Worm (Caenorhabditis elegans) whole organism, L2 larva: ENCODE data around the gene flp-2.
A peak's percentile ranks its signal among the peaks of the same experiment; 100 is the strongest.

Source experiments
- C34F6.9 ChIP-seq: fragments of 150-350 bp; optimal IDR thresholded peaks from 2 replicates; lab custom pipeline; 2014; ENCODE audit warnings: missing biosample characterization, missing genetic modification characterization
- R02D3.7 ChIP-seq: fragments of 150-350 bp; optimal IDR thresholded peaks from 2 replicates; lab custom pipeline; 2014; ENCODE audit warnings: missing biosample characterization, missing genetic modification characterization
- ZK546.5 ChIP-seq: sonication (generic microtip); optimal IDR thresholded peaks from 2 replicates; lab custom pipeline; 2017; ENCODE audit warnings: missing biosample characterization, missing genetic modification characterization
- alr-1 ChIP-seq: fragments of 150-350 bp; optimal IDR thresholded peaks from 2 replicates; lab custom pipeline; 2014; ENCODE audit warnings: missing biosample characterization, missing genetic modification characterization
- aly-2 ChIP-seq: fragments of 150-350 bp; optimal IDR thresholded peaks from 2 replicates; lab custom pipeline; 2014; ENCODE audit warnings: missing biosample characterization, missing genetic modification characterization
- blmp-1 ChIP-seq: sonication (generic microtip); optimal IDR thresholded peaks from 2 replicates; lab custom pipeline; 2017; ENCODE audit warnings: missing genetic modification characterization, mild to moderate bottlenecking, missing compliant biosample characterization, antibody characterized with exemption, moderate library complexity; ENCODE audit not compliant: insufficient read depth
- ceh-16 ChIP-seq: fragments of 150-350 bp; optimal IDR thresholded peaks from 2 replicates; lab custom pipeline; 2014; ENCODE audit warnings: missing biosample characterization, missing genetic modification characterization
- crh-2 ChIP-seq: sonication (generic microtip); optimal IDR thresholded peaks from 2 replicates; lab custom pipeline; 2017; ENCODE audit warnings: missing biosample characterization, missing genetic modification characterization
- dmd-4 ChIP-seq: sonication (generic microtip); optimal IDR thresholded peaks from 2 replicates; lab custom pipeline; 2017; ENCODE audit warnings: missing biosample characterization, missing genetic modification characterization
- egl-27 ChIP-seq: sonication (generic microtip); optimal IDR thresholded peaks from 3 replicates; lab custom pipeline; 2017; ENCODE audit warnings: missing biosample characterization, missing genetic modification reagents, missing genetic modification characterization
- elt-1 ChIP-seq: fragments of 150-350 bp; optimal IDR thresholded peaks from 2 replicates; lab custom pipeline; 2014; ENCODE audit warnings: missing biosample characterization, missing genetic modification characterization
- elt-3 ChIP-seq: sonication (generic microtip); optimal IDR thresholded peaks from 2 replicates; lab custom pipeline; 2017; ENCODE audit warnings: missing biosample characterization, missing genetic modification characterization
- fos-1 ChIP-seq: fragments of 150-350 bp; optimal IDR thresholded peaks from 2 replicates; lab custom pipeline; 2014; ENCODE audit warnings: missing biosample characterization, missing genetic modification characterization
- gmeb-1 ChIP-seq: fragments of 150-350 bp; optimal IDR thresholded peaks from 2 replicates; lab custom pipeline; 2014; ENCODE audit warnings: missing biosample characterization, missing genetic modification characterization
- lin-11 ChIP-seq: fragments of 150-350 bp; sonication (generic microtip); optimal IDR thresholded peaks from 2 replicates; lab custom pipeline; 2014; ENCODE audit warnings: missing biosample characterization, missing genetic modification characterization, inconsistent platforms, mixed read lengths
- lsy-2 ChIP-seq, 2 experiments: fragments of 150-350 bp in 1 of 2; sonication (generic microtip) in 1 of 2; optimal IDR thresholded peaks; 2 replicates each; lab custom pipeline; 2014 to 2017; ENCODE audit warnings: missing biosample characterization in 2 of 2, missing genetic modification characterization in 2 of 2
- mab-5 ChIP-seq: fragments of 150-350 bp; optimal IDR thresholded peaks from 2 replicates; lab custom pipeline; 2014; ENCODE audit warnings: missing biosample characterization, missing genetic modification characterization
- mbf-1 ChIP-seq: sonication (generic microtip); optimal IDR thresholded peaks from 2 replicates; lab custom pipeline; 2017; ENCODE audit warnings: missing biosample characterization, missing genetic modification characterization
- mdl-1 ChIP-seq, 2 experiments: fragments of 150-350 bp in 1 of 2; sonication (generic microtip) in 1 of 2; optimal IDR thresholded peaks; 2 replicates each; lab custom pipeline; 2017; ENCODE audit warnings: missing biosample characterization in 2 of 2, missing genetic modification characterization in 2 of 2
- nhr-12 ChIP-seq: fragments of 150-350 bp; optimal IDR thresholded peaks from 2 replicates; lab custom pipeline; 2014; ENCODE audit warnings: missing biosample characterization, missing genetic modification characterization
- nhr-129 ChIP-seq: fragments of 150-350 bp; optimal IDR thresholded peaks from 2 replicates; lab custom pipeline; 2014; ENCODE audit warnings: missing biosample characterization, missing genetic modification characterization
- nhr-23 ChIP-seq: fragments of 150-350 bp; optimal IDR thresholded peaks from 2 replicates; lab custom pipeline; 2014; ENCODE audit warnings: missing biosample characterization, missing genetic modification reagents, missing genetic modification characterization
- nhr-25 ChIP-seq: fragments of 150-350 bp; sonication (generic microtip); optimal IDR thresholded peaks from 3 replicates; lab custom pipeline; 2014; ENCODE audit warnings: missing biosample characterization, missing genetic modification characterization
- nhr-6 ChIP-seq: fragments of 150-350 bp; optimal IDR thresholded peaks from 2 replicates; lab custom pipeline; 2014; ENCODE audit warnings: missing biosample characterization, missing genetic modification characterization
- sem-4 ChIP-seq: fragments of 150-350 bp; optimal IDR thresholded peaks from 2 replicates; lab custom pipeline; 2014; ENCODE audit warnings: missing biosample characterization, missing genetic modification reagents, missing genetic modification characterization
- sma-3 ChIP-seq: sonication (generic microtip); optimal IDR thresholded peaks from 2 replicates; lab custom pipeline; 2016; ENCODE audit warnings: missing genetic modification reagents, missing genetic modification characterization, missing compliant biosample characterization
- sma-9 ChIP-seq, 2 experiments: fragments of 150-350 bp in 1 of 2; sonication (generic microtip) in 1 of 2; optimal IDR thresholded peaks; 2 replicates each; lab custom pipeline; 2014 to 2016; ENCODE audit warnings: missing genetic modification characterization in 2 of 2, mild to moderate bottlenecking in 1 of 2, missing biosample characterization in 1 of 2, missing compliant biosample characterization in 1 of 2, missing genetic modification reagents in 1 of 2, moderate library complexity in 1 of 2
- unc-39 ChIP-seq: fragments of 150-350 bp; optimal IDR thresholded peaks from 2 replicates; lab custom pipeline; 2014; ENCODE audit warnings: missing biosample characterization, missing genetic modification characterization
- unc-62 ChIP-seq: fragments of 150-350 bp; optimal IDR thresholded peaks from 2 replicates; lab custom pipeline; 2014; ENCODE audit warnings: missing biosample characterization, missing genetic modification reagents, missing genetic modification characterization
- zag-1 ChIP-seq: fragments of 150-350 bp; optimal IDR thresholded peaks from 2 replicates; lab custom pipeline; 2014; ENCODE audit warnings: missing biosample characterization, missing genetic modification characterization
- ztf-1 ChIP-seq: fragments of 200-800 bp; sonication (Bioruptor generic); conservative IDR thresholded peaks from 2 replicates; pipeline ENCODE4 v1.3.6; 2022; ENCODE audit warnings: missing genetic modification characterization, missing compliant biosample characterization
- ztf-11 ChIP-seq: sonication (generic microtip); optimal IDR thresholded peaks from 2 replicates; lab custom pipeline; 2017; ENCODE audit warnings: missing biosample characterization, missing genetic modification characterization

Gene flp-2

DNA sequence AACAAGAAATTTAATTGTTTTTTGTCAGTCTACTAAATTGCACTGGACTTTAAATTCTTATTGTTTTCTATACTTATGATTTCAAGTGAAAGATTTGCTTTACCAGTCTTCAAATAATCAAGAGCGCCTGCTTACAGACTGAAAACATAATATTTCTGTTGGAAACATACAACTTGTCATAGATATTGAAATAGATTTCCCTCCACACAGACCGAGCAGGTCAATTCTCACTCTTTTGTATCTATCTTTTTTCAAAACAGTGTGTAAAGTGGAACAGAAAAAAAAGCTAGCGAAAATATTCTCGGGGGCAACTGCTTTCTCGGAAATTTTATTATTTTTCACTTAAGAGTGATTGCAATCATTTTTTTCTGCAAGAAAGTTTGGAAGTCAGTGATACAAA, 16.4 kb downstream of the flp-2 start:
- TF ChIP-seq ztf-11 (no peak), R02D3.7 (tag; lab: Kevin White, UChicago) (no peak), elt-1 (tag; lab: Kevin White, UChicago) (no peak), nhr-6 (tag; lab: Kevin White, UChicago) (no peak), egl-27 (peak; percentile 29)

ce11 chrX:10078089-10078488, 17.0 kb downstream of the flp-2 start:
- TF ChIP-seq ZK546.5 = no peak
- no peak for TF ChIP-seq mab-5
- no peak for TF ChIP-seq zag-1 (tag; lab: Kevin White, UChicago)
- TF ChIP-seq sma-3 = no peak
- TF ChIP-seq ztf-11 = no peak
- no peak for TF ChIP-seq alr-1 (tag; lab: Kevin White, UChicago)
- TF ChIP-seq unc-62 (GFP tag; lab: Kevin White, UChicago) = no peak
- no peak for TF ChIP-seq ceh-16 (tag; lab: Kevin White, UChicago)
- no peak for TF ChIP-seq sma-9 (GFP tag; optimal IDR thresholded peaks at IDR 0.05; lab: Kevin White, UChicago)
- no peak for TF ChIP-seq sma-9 (tag; optimal IDR thresholded peaks at IDR 0.05; lab: Kevin White, UChicago)
- no peak for TF ChIP-seq egl-27
- no peak for TF ChIP-seq fos-1
- no peak for TF ChIP-seq ztf-1 (GFP tag; lab: Robert Waterston, UW)
- TF ChIP-seq aly-2 (tag; lab: Kevin White, UChicago) = no peak
- no peak for TF ChIP-seq mbf-1
- TF ChIP-seq, all 48 proteins: peak for 0

ce11 chrX:10077297-10077696, 17.7 kb downstream of the flp-2 start, which contains the start of gene col-176:
col-176 (plus strand) TSS chrX:10077597.
- TF ChIP-seq dmd-4 (no peak), nhr-12 (no peak), ceh-16 (tag; lab: Kevin White, UChicago) (no peak), crh-2 (tag; lab: Kevin White, UChicago) (no peak)

- no peak for TF ChIP-seq dmd-4
- TF ChIP-seq R02D3.7 (tag; lab: Kevin White, UChicago) = no peak
- TF ChIP-seq elt-3 = no peak
- TF ChIP-seq nhr-25 (tag; lab: Kevin White, UChicago) = no peak
These were observed 18.7 kb downstream of the flp-2 start for ce11 chrX:10076334-10076733.

DNA sequence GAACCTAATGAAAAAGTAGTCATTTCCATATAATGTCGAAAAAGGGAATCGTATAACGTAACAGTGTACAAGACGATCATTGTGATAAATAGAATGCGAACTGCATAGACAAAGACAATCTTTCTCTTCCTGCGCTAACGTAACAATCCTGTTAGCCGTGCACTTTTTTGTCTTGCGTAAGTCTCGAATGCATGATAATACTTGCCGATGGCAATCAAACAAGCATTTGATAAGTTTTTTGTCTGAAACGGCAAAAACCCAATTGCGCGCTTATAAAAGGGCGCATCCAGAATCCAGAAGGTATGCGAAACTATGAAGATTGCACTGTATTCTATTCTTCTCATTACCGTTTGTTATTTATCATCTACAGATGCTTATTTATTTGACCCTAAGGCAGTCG, 20.1 kb downstream of the flp-2 start, which contains the start of gene dao-4:
dao-4 (plus strand) TSS at position 301 of the 400 bp plus-strand sequence.
- TF ChIP-seq zag-1 (tag; lab: Kevin White, UChicago) (no peak), lin-11 (no peak)

DNA sequence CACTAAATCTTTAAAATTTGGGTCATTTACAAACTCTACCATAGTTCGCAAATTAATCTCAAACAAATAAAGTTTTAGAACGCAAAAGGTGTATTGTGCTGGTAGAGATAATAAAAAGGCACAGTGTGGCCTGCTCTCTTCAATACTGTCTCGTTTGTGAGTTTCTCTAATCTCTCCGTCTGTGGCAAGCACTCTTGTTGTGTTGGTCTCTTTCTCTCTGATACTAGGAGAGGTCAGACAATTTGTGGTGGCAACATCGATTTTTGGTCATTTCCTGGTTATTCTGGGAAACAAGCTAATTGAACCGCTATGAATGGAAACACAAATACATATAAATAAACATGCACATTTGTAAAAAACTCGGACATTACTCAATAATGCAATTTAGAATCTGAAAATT, 20.8 kb downstream of the flp-2 start, which contains the start of gene ZC373.5:
ZC373.5 (minus strand) TSS at position 159 of the 400 bp plus-strand sequence.
- no peak for TF ChIP-seq mbf-1
- peak; percentile 36 for TF ChIP-seq nhr-129 (tag; lab: Kevin White, UChicago)
- TF ChIP-seq gmeb-1 (tag; lab: Kevin White, UChicago) = peak; percentile 21
- peak; percentile 70 for TF ChIP-seq fos-1
- peak; percentile 38 for TF ChIP-seq crh-2 (tag; lab: Kevin White, UChicago)
- TF ChIP-seq unc-39 (tag; lab: Kevin White, UChicago) = no peak
- TF ChIP-seq lsy-2 (tag; optimal IDR thresholded peaks at IDR 0.05; lab: Kevin White, UChicago) = peak in 1 of 2 experiments; percentile 1
- TF ChIP-seq C34F6.9 = peak; percentile 6

DNA sequence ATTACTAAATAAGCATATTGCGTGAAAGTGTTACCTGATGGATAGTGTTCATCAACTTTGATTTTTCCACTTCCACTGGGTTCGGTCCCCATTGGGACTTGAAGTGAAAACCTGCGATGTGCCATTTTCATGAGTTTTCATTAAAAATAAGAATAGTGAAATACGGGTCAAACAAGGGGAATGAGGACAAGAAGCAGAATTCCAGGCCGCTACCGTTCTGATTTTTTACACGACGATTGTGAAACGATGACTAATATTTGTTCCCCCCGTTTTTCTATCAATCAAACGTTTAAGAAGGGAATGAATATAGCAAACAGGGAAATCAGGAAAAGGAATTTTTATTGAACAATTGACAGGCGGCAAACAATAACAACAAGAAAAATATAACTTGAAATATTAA, 25.4 kb downstream of the flp-2 start, which contains the start of gene mlck-1:
mlck-1 (minus strand) TSS at position 101 of the 400 bp plus-strand sequence.
- TF ChIP-seq alr-1 (tag; lab: Kevin White, UChicago) = no peak
- TF ChIP-seq nhr-25 (tag; lab: Kevin White, UChicago) = no peak
- no peak for TF ChIP-seq nhr-6 (tag; lab: Kevin White, UChicago)
- no peak for TF ChIP-seq sem-4 (tag; lab: Kevin White, UChicago)
- no peak for TF ChIP-seq blmp-1 (tag; lab: Kevin White, UChicago)
- no peak for TF ChIP-seq sma-9 (GFP tag; optimal IDR thresholded peaks at IDR 0.05; lab: Kevin White, UChicago)
- TF ChIP-seq sma-9 (tag; optimal IDR thresholded peaks at IDR 0.05; lab: Kevin White, UChicago) = no peak
- no peak for TF ChIP-seq lin-11
- no peak for TF ChIP-seq aly-2 (tag; lab: Kevin White, UChicago)
- TF ChIP-seq R02D3.7 (tag; lab: Kevin White, UChicago) = no peak
- no peak for TF ChIP-seq sma-3
- no peak for TF ChIP-seq mdl-1 (tag; optimal IDR thresholded peaks at IDR 0.05; lab: Kevin White, UChicago)
- TF ChIP-seq lsy-2 (tag; optimal IDR thresholded peaks at IDR 0.05; lab: Kevin White, UChicago) = no peak
- TF ChIP-seq nhr-23 (tag; lab: Kevin White, UChicago) = no peak
- TF ChIP-seq mab-5 = no peak
- no peak for TF ChIP-seq egl-27
